Worm (Caenorhabditis elegans) whole organism, young adult: ENCODE measurements around the gene msp-38.
A peak's percentile ranks its signal among the peaks of the same experiment; 100 is the strongest.

ENCODE experiments used
- B0035.1 ChIP-seq: sonication (generic microtip); optimal IDR thresholded peaks from 2 replicates; lab custom pipeline; 2016; ENCODE audit warnings: missing genetic modification characterization, mild to moderate bottlenecking, missing compliant biosample characterization, missing genotype, missing genetic modification reagents
- B0261.1 ChIP-seq: sonication (generic microtip); optimal IDR thresholded peaks from 2 replicates; lab custom pipeline; 2016; ENCODE audit warnings: mild to moderate bottlenecking, missing genetic modification characterization, moderate library complexity, missing compliant biosample characterization
- B0336.3 ChIP-seq: fragments of 200-800 bp; sonication (Bioruptor generic); IDR thresholded peaks from 2 replicates; pipeline ENCODE4 v1.3.6; 2022; ENCODE audit warnings: missing genetic modification characterization, missing compliant biosample characterization
- F37B4.10 ChIP-seq: fragments of 200-800 bp; sonication (Bioruptor generic); IDR thresholded peaks from 2 replicates; pipeline ENCODE4 v1.3.6; 2022; ENCODE audit warnings: missing genetic modification characterization, missing compliant biosample characterization
- F39B2.1 ChIP-seq: fragments of 200-800 bp; sonication (Bioruptor generic); IDR thresholded peaks from 2 replicates; pipeline ENCODE4 v1.3.6; 2022; ENCODE audit warnings: missing genetic modification reagents, missing genetic modification characterization, missing compliant biosample characterization
- F52B5.7 ChIP-seq: sonication (generic microtip); optimal IDR thresholded peaks from 2 replicates; lab custom pipeline; 2016; ENCODE audit warnings: mild to moderate bottlenecking, missing genetic modification characterization, missing compliant biosample characterization
- T07F8.4 ChIP-seq: sonication (generic microtip); optimal IDR thresholded peaks from 2 replicates; lab custom pipeline; 2016; ENCODE audit warnings: mild to moderate bottlenecking, missing genetic modification characterization, moderate library complexity, missing compliant biosample characterization
- aptf-2 ChIP-seq: fragments of 200-800 bp; sonication (Bioruptor generic); conservative IDR thresholded peaks from 2 replicates; pipeline ENCODE4 v1.3.6; 2022; ENCODE audit warnings: missing genetic modification reagents, missing genetic modification characterization, missing compliant biosample characterization
- atf-7 ChIP-seq: sonication (generic microtip); optimal IDR thresholded peaks from 2 replicates; lab custom pipeline; 2017; ENCODE audit warnings: mild to moderate bottlenecking, missing genetic modification characterization, missing compliant biosample characterization
- attf-3 ChIP-seq: fragments of 200-800 bp; sonication (Bioruptor generic); conservative IDR thresholded peaks from 2 replicates; pipeline ENCODE4 v1.3.6; 2022; ENCODE audit warnings: missing genetic modification reagents, missing genetic modification characterization, missing compliant biosample characterization
- ceh-27 ChIP-seq: fragments of 200-800 bp; sonication (Bioruptor generic); optimal IDR thresholded peaks from 2 replicates; lab custom pipeline; 2018; ENCODE audit warnings: mild to moderate bottlenecking, missing genetic modification characterization, moderate library complexity, missing compliant biosample characterization
- dpff-1 ChIP-seq: sonication (generic microtip); optimal IDR thresholded peaks from 2 replicates; lab custom pipeline; 2017; ENCODE audit warnings: mild to moderate bottlenecking, missing genetic modification characterization, missing compliant biosample characterization
- egl-18 ChIP-seq: fragments of 200-800 bp; sonication (Bioruptor generic); IDR thresholded peaks from 2 replicates; pipeline ENCODE4 v1.3.6; 2022; ENCODE audit warnings: missing genetic modification reagents, missing genetic modification characterization, missing compliant biosample characterization
- egl-44 ChIP-seq: fragments of 200-800 bp; sonication (Bioruptor generic); IDR thresholded peaks from 2 replicates; pipeline ENCODE4 v1.3.6; 2022; ENCODE audit warnings: missing genetic modification reagents, missing genetic modification characterization, missing compliant biosample characterization
- egrh-3 ChIP-seq: fragments of 200-800 bp; sonication (Bioruptor generic); IDR thresholded peaks from 2 replicates; pipeline ENCODE4 v1.3.6; 2022; ENCODE audit warnings: missing genetic modification reagents, missing genetic modification characterization, missing compliant biosample characterization
- ekl-4 ChIP-seq: fragments of 200-800 bp; sonication (Bioruptor generic); IDR thresholded peaks from 2 replicates; pipeline ENCODE4 v1.3.6; 2022; ENCODE audit warnings: missing genetic modification reagents, missing genetic modification characterization, missing compliant biosample characterization
- gei-17 ChIP-seq: fragments of 200-800 bp; sonication (Bioruptor generic); optimal IDR thresholded peaks from 2 replicates; lab custom pipeline; 2018; ENCODE audit warnings: mild to moderate bottlenecking, missing genetic modification characterization, missing compliant biosample characterization
- hmg-1.2 ChIP-seq: fragments of 200-800 bp; sonication (Bioruptor generic); IDR thresholded peaks from 2 replicates; pipeline ENCODE4 v1.3.6; 2022; ENCODE audit warnings: missing genetic modification reagents, missing genetic modification characterization, missing compliant biosample characterization
- hmg-20 ChIP-seq: fragments of 200-800 bp; sonication (Bioruptor generic); IDR thresholded peaks from 2 replicates; pipeline ENCODE4 v1.3.6; 2022; ENCODE audit warnings: missing genetic modification reagents, missing genetic modification characterization, missing compliant biosample characterization
- let-526 ChIP-seq: fragments of 200-800 bp; sonication (Bioruptor generic); IDR thresholded peaks from 2 replicates; pipeline ENCODE4 v1.3.6; 2022; ENCODE audit warnings: missing genetic modification reagents, missing genetic modification characterization, missing compliant biosample characterization
- let-607 ChIP-seq, 2 experiments: fragments of 200-800 bp in 1 of 2; sonication (Bioruptor generic) in 1 of 2; sonication (generic microtip) in 1 of 2; optimal IDR thresholded peaks; 2 replicates each; lab custom pipeline; 2016 to 2018; ENCODE audit warnings: mild to moderate bottlenecking in 2 of 2, missing compliant biosample characterization in 2 of 2, missing genetic modification characterization in 2 of 2, moderate library complexity in 2 of 2, missing genotype in 1 of 2
- lin-26 ChIP-seq: fragments of 200-800 bp; sonication (Bioruptor generic); IDR thresholded peaks from 2 replicates; pipeline ENCODE4 v1.3.6; 2022; ENCODE audit warnings: missing genetic modification reagents, missing genetic modification characterization, missing compliant biosample characterization
- lsl-1 ChIP-seq: fragments of 200-800 bp; sonication (Bioruptor generic); optimal IDR thresholded peaks from 2 replicates; lab custom pipeline; 2018; ENCODE audit warnings: mild to moderate bottlenecking, missing genetic modification characterization, moderate library complexity, missing compliant biosample characterization
- mel-28 ChIP-seq: sonication (generic microtip); optimal IDR thresholded peaks from 2 replicates; lab custom pipeline; 2016; ENCODE audit warnings: borderline replicate concordance, mild to moderate bottlenecking, missing genetic modification characterization, missing compliant biosample characterization
- nfya-2 ChIP-seq: fragments of 200-800 bp; sonication (Bioruptor generic); IDR thresholded peaks from 2 replicates; pipeline ENCODE4 v1.3.6; 2022; ENCODE audit warnings: missing genetic modification reagents, missing genetic modification characterization, missing compliant biosample characterization
- nhr-27 ChIP-seq: fragments of 200-800 bp; sonication (Bioruptor generic); optimal IDR thresholded peaks from 2 replicates; lab custom pipeline; 2018; ENCODE audit warnings: mild to moderate bottlenecking, missing genetic modification characterization, moderate library complexity, missing compliant biosample characterization
- nhr-90 ChIP-seq: sonication (generic microtip); optimal IDR thresholded peaks from 2 replicates; lab custom pipeline; 2016; ENCODE audit warnings: missing genotype, mild to moderate bottlenecking, missing genetic modification characterization, missing compliant biosample characterization
- pbrm-1 ChIP-seq: fragments of 200-800 bp; sonication (Bioruptor generic); IDR thresholded peaks from 2 replicates; pipeline ENCODE4 v1.3.6; 2022; ENCODE audit warnings: missing genetic modification reagents, missing genetic modification characterization, missing compliant biosample characterization
- sdz-38 ChIP-seq: sonication (generic microtip); optimal IDR thresholded peaks from 2 replicates; lab custom pipeline; 2016; ENCODE audit warnings: missing genotype, missing genetic modification characterization, missing compliant biosample characterization
- snpc-1.3 ChIP-seq: sonication (generic microtip); optimal IDR thresholded peaks from 2 replicates; lab custom pipeline; 2017; ENCODE audit warnings: missing genetic modification characterization, mild to moderate bottlenecking, missing compliant biosample characterization, antibody characterized with exemption, moderate library complexity, missing genotype, missing genetic modification reagents; ENCODE audit not compliant: insufficient read depth
- tbx-9 ChIP-seq: sonication (generic microtip); optimal IDR thresholded peaks from 2 replicates; lab custom pipeline; 2016; ENCODE audit warnings: borderline replicate concordance, missing genetic modification characterization, inconsistent platforms, missing compliant biosample characterization
- unc-62 ChIP-seq: fragments of 150-350 bp; optimal IDR thresholded peaks from 2 replicates; lab custom pipeline; 2014; ENCODE audit warnings: missing biosample characterization, missing genetic modification reagents, missing genetic modification characterization
- zfh-2 ChIP-seq: fragments of 200-800 bp; sonication (Bioruptor generic); conservative IDR thresholded peaks from 2 replicates; pipeline ENCODE4 v1.3.6; 2022; ENCODE audit warnings: missing genetic modification reagents, missing genetic modification characterization, missing compliant biosample characterization
- ztf-25 ChIP-seq: fragments of 200-800 bp; sonication (Bioruptor generic); IDR thresholded peaks from 2 replicates; pipeline ENCODE4 v1.3.6; 2022; ENCODE audit warnings: missing genetic modification reagents, missing genetic modification characterization, missing compliant biosample characterization
- ztf-28 ChIP-seq: fragments of 200-800 bp; sonication (Bioruptor generic); IDR thresholded peaks from 2 replicates; pipeline ENCODE4 v1.3.6; 2022; ENCODE audit warnings: missing genetic modification reagents, missing genetic modification characterization, missing compliant biosample characterization
- ztf-3 ChIP-seq: fragments of 200-800 bp; sonication (Bioruptor generic); optimal IDR thresholded peaks from 2 replicates; lab custom pipeline; 2018; ENCODE audit warnings: mild to moderate bottlenecking, missing genetic modification characterization, missing compliant biosample characterization

msp-38 gene

ce11 chrIV:10111441-10111840 is 32.1 kb downstream of the msp-38 start, which contains the start of gene spch-1:
Gene spch-1, minus strand, starts transcription at chrIV:10111541.
- no peak for TF ChIP-seq lsl-1 (GFP tag; lab: Kevin White, UChicago)
- no peak for TF ChIP-seq lin-26 (GFP tag; lab: Robert Waterston, UW)
- TF ChIP-seq F39B2.1, result no peak

- TF ChIP-seq sdz-38 (no peak), nhr-27 (tag; lab: Kevin White, UChicago) (no peak), B0035.1 (tag; lab: Kevin White, UChicago) (no peak), zfh-2 (GFP tag; lab: Robert Waterston, UW) (peak; percentile 87), ztf-3 (no peak), egrh-3 (GFP tag; lab: Robert Waterston, UW) (peak; percentile 82; the same call in 1 of the 2 replicates), ceh-27 (GFP tag; lab: Kevin White, UChicago) (no peak)
- TF ChIP-seq, all 124 proteins: peak for 2
Observed at ce11 chrIV:10110870-10111269, 32.7 kb downstream of the msp-38 start.

- TF ChIP-seq egl-18 (no peak), B0336.3 (no peak), B0261.1 (tag; lab: Kevin White, UChicago) (no peak), hmg-1.2 (GFP tag; lab: Robert Waterston, UW) (no peak), snpc-1.3 (tag; lab: Kevin White, UChicago) (no peak), let-607 (tag; optimal IDR thresholded peaks at IDR 0.05; lab: Kevin White, UChicago) (no peak), gei-17 (GFP tag; lab: Kevin White, UChicago) (no peak)
Observed at ce11 chrIV:10110417-10110816, 33.1 kb downstream of the msp-38 start, which contains the start of gene egl-38. Gene egl-38, minus strand, starts transcription at chrIV:10110517.

- TF ChIP-seq ztf-25, result no peak
- no peak for TF ChIP-seq lin-26 (GFP tag; lab: Robert Waterston, UW)
- TF ChIP-seq nhr-90 (tag; lab: Kevin White, UChicago), result no peak
- peak; percentile 88 for TF ChIP-seq attf-3
- TF ChIP-seq atf-7, result no peak
- no peak for TF ChIP-seq F52B5.7 (tag; lab: Kevin White, UChicago)
- no peak for TF ChIP-seq ekl-4 (GFP tag; lab: Robert Waterston, UW)
- TF ChIP-seq nfya-2, result no peak
- TF ChIP-seq egl-44 (GFP tag; lab: Robert Waterston, UW), result no peak
Observed at ce11 chrIV:10096881-10097280, 46.7 kb downstream of the msp-38 start, which contains the start of gene dis-3. Gene dis-3, plus strand, starts transcription at chrIV:10097202.

ce11 chrIV:10095171-10095570 is 48.4 kb downstream of the msp-38 start, which contains the start of the genes C04G2.5 and msp-36:
Gene C04G2.5, minus strand, starts transcription at chrIV:10095271.
Gene msp-36, plus strand, starts transcription at chrIV:10095433.
- TF ChIP-seq unc-62 (GFP tag; lab: Kevin White, UChicago) (no peak), let-526 (GFP tag; lab: Robert Waterston, UW) (no peak), let-607 (tag; optimal IDR thresholded peaks at IDR 0.05; lab: Kevin White, UChicago) (no peak), mel-28 (no peak), ztf-28 (GFP tag; lab: Robert Waterston, UW) (no peak), tbx-9 (tag; lab: Kevin White, UChicago) (no peak), hmg-20 (no peak), dpff-1 (tag; lab: Kevin White, UChicago) (no peak), F37B4.10 (no peak), T07F8.4 (tag; lab: Kevin White, UChicago) (no peak), egl-44 (GFP tag; lab: Robert Waterston, UW) (no peak), pbrm-1 (no peak), ekl-4 (GFP tag; lab: Robert Waterston, UW) (no peak), aptf-2 (GFP tag; lab: Robert Waterston, UW) (no peak)
- TF ChIP-seq, all 124 proteins: peak for 0
